Worm (Caenorhabditis elegans) whole organism, L3 larva: ENCODE results near the gene srsx-38.

Experiments
- ZK546.5 ChIP-seq: sonication (generic microtip); optimal IDR thresholded peaks from 2 replicates; lab custom pipeline; 2017; ENCODE audit warnings: missing biosample characterization, missing genetic modification characterization
- ama-1 ChIP-seq: fragments of 150-350 bp; optimal IDR thresholded peaks from 2 replicates; lab custom pipeline; 2018
- egl-27 ChIP-seq: sonication (generic microtip); optimal IDR thresholded peaks from 4 replicates; lab custom pipeline; 2017; ENCODE audit warnings: missing biosample characterization, missing genetic modification reagents, missing genetic modification characterization
- elt-2 ChIP-seq: sonication (generic microtip); optimal IDR thresholded peaks from 2 replicates; lab custom pipeline; 2016; ENCODE audit warnings: missing genetic modification reagents, mild to moderate bottlenecking, missing genetic modification characterization, missing compliant biosample characterization
- hmg-11 ChIP-seq: sonication (generic microtip); optimal IDR thresholded peaks from 2 replicates; lab custom pipeline; 2016; ENCODE audit warnings: missing genetic modification characterization, missing compliant biosample characterization
- jun-1 ChIP-seq: fragments of 150-350 bp; optimal IDR thresholded peaks from 2 replicates; lab custom pipeline; 2014; ENCODE audit warnings: missing biosample characterization, missing genetic modification reagents, missing genetic modification characterization
- nfya-1 ChIP-seq: sonication (generic microtip); optimal IDR thresholded peaks from 2 replicates; lab custom pipeline; 2017; ENCODE audit warnings: missing genetic modification characterization, mild to moderate bottlenecking, missing compliant biosample characterization, antibody characterized with exemption, moderate library complexity; ENCODE audit not compliant: insufficient read depth
- nhr-237 ChIP-seq: fragments of 150-350 bp; optimal IDR thresholded peaks from 2 replicates; lab custom pipeline; 2014; ENCODE audit warnings: missing biosample characterization, missing genetic modification characterization
- nhr-25 ChIP-seq: sonication (generic microtip); optimal IDR thresholded peaks from 2 replicates; lab custom pipeline; 2017; ENCODE audit warnings: missing biosample characterization, missing genetic modification characterization
- nhr-77 ChIP-seq: fragments of 150-350 bp; optimal IDR thresholded peaks from 2 replicates; lab custom pipeline; 2014; ENCODE audit warnings: missing biosample characterization, missing genetic modification characterization
- pha-4 ChIP-seq: fragments of 150-350 bp; optimal IDR thresholded peaks from 2 replicates; lab custom pipeline; 2014; ENCODE audit warnings: missing biosample characterization, missing genetic modification reagents, missing genetic modification characterization
- skn-1 ChIP-seq: fragments of 150-350 bp; optimal IDR thresholded peaks from 2 replicates; lab custom pipeline; 2014; ENCODE audit warnings: missing biosample characterization, missing genetic modification characterization
- snpc-4 ChIP-seq: fragments of 150-350 bp; optimal IDR thresholded peaks from 2 replicates; lab custom pipeline; 2014; ENCODE audit warnings: missing biosample characterization, missing genetic modification characterization
- unc-62 ChIP-seq: fragments of 150-350 bp; sonication (generic microtip); optimal IDR thresholded peaks from 4 replicates; lab custom pipeline; 2014; ENCODE audit warnings: missing biosample characterization, missing genetic modification reagents, missing genetic modification characterization

DNA sequence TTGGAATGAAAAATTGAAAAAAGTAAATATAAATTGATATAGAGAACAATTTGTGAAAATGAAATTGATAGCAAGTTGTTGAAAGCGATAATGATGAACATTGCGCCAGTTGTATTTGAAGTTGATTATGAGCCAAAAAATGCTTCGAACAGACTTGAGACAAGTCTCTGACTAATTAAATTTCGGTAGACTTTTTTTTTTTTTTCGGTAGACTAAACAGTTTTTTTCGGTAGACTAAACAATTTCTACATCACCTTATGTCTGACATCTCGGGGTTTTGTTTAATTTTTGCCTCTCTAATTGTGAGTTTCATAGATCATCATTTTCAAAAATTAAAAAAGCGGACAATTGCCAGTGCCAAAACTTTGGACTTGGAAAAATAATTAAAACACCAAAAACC, 26.3 kb upstream of the srsx-38 start, which contains the start of gene srbc-54:
- no peak for TF ChIP-seq egl-27 (tag; lab: Kevin White, UChicago)
- no peak for TF ChIP-seq nhr-25 (tag; lab: Kevin White, UChicago)
- TF ChIP-seq ama-1 = no peak
- TF ChIP-seq unc-62 = no peak
- TF ChIP-seq jun-1 (tag; lab: Kevin White, UChicago) = no peak
- no peak for TF ChIP-seq snpc-4 (tag; lab: Kevin White, UChicago)
- no peak for TF ChIP-seq hmg-11
- no peak for TF ChIP-seq nfya-1 (tag; lab: Kevin White, UChicago)
- no peak for TF ChIP-seq pha-4
- TF ChIP-seq nhr-237 (tag; lab: Kevin White, UChicago) = no peak
- no peak for TF ChIP-seq ZK546.5
- TF ChIP-seq elt-2 (tag; lab: Kevin White, UChicago) = no peak
- TF ChIP-seq skn-1 (tag; lab: Kevin White, UChicago) = no peak
- TF ChIP-seq nhr-77 (tag; lab: Kevin White, UChicago) = no peak
